Fruit fly (Drosophila melanogaster) whole organism, embryonic: ENCODE results near the gene Tmc.

ENCODE experiments used
- Asciz ChIP-seq: fragments of 200-800 bp; sonication (Bioruptor generic); optimal IDR thresholded peaks from 2 replicates; lab custom pipeline; 2017; ENCODE audit warnings: missing biosample characterization, mild to moderate bottlenecking, missing genetic modification characterization, missing genetic modification reagents
- B-H1 ChIP-seq: fragments of 200-800 bp; sonication (Bioruptor generic); IDR thresholded peaks from 3 replicates; pipeline ENCODE4 v1.3.6; 2022; ENCODE audit warnings: missing biosample characterization, missing genetic modification characterization
- CG1024 ChIP-seq: fragments of 200-800 bp; sonication (Bioruptor generic); IDR thresholded peaks from 2 replicates; pipeline ENCODE4 v1.3.6; 2022; ENCODE audit warnings: missing biosample characterization, missing genetic modification characterization
- CG10565 ChIP-seq: fragments of 200-800 bp; sonication (Bioruptor generic); optimal IDR thresholded peaks from 3 replicates; lab custom pipeline; 2016; ENCODE audit warnings: missing biosample characterization, mild to moderate bottlenecking, missing genetic modification characterization
- CG13775 ChIP-seq: fragments of 200-800 bp; sonication (Bioruptor generic); optimal IDR thresholded peaks from 3 replicates; lab custom pipeline; 2017; ENCODE audit warnings: missing biosample characterization, mild to moderate bottlenecking, missing genetic modification characterization
- CG13894 ChIP-seq: fragments of 200-800 bp; sonication (Bioruptor generic); optimal IDR thresholded peaks from 3 replicates; lab custom pipeline; 2018; ENCODE audit warnings: missing biosample characterization, mild to moderate bottlenecking, missing genetic modification characterization, moderate library complexity
- CG15011 ChIP-seq: fragments of 200-800 bp; sonication (Bioruptor generic); optimal IDR thresholded peaks from 3 replicates; lab custom pipeline; 2018; ENCODE audit warnings: missing biosample characterization, mild to moderate bottlenecking, missing genetic modification characterization
- CG15601 ChIP-seq: fragments of 200-800 bp; sonication (Bioruptor generic); optimal IDR thresholded peaks from 3 replicates; lab custom pipeline; 2019; ENCODE audit warnings: missing biosample characterization, mild to moderate bottlenecking, missing genetic modification characterization, moderate library complexity
- CG17186 ChIP-seq: fragments of 200-800 bp; sonication (Bioruptor generic); optimal IDR thresholded peaks from 3 replicates; lab custom pipeline; 2017; ENCODE audit warnings: missing biosample characterization, missing genetic modification reagents, missing genetic modification characterization
- CG17361 ChIP-seq: fragments of 200-800 bp; sonication (Bioruptor generic); IDR thresholded peaks from 3 replicates; pipeline ENCODE4 v1.3.6; 2022; ENCODE audit warnings: missing biosample characterization, missing genetic modification characterization
- CG17385 ChIP-seq: fragments of 200-800 bp; sonication (Bioruptor generic); optimal IDR thresholded peaks from 3 replicates; lab custom pipeline; 2018; ENCODE audit warnings: missing biosample characterization, mild to moderate bottlenecking, missing genetic modification characterization
- CG18599 ChIP-seq: fragments of 200-800 bp; sonication (Bioruptor generic); optimal IDR thresholded peaks from 3 replicates; lab custom pipeline; 2017; ENCODE audit warnings: missing biosample characterization, missing genetic modification characterization, mild to moderate bottlenecking, moderate library complexity, missing genetic modification reagents
- CG2678 ChIP-seq: fragments of 200-800 bp; sonication (Bioruptor generic); optimal IDR thresholded peaks from 3 replicates; lab custom pipeline; 2019; ENCODE audit warnings: missing biosample characterization, mild to moderate bottlenecking, missing genetic modification characterization, moderate library complexity
- CG30020 ChIP-seq: fragments of 200-800 bp; optimal IDR thresholded peaks from 2 replicates; lab custom pipeline; 2019; ENCODE audit warnings: missing biosample characterization, mild to moderate bottlenecking, missing genetic modification characterization, moderate library complexity
- CG3281 ChIP-seq: fragments of 200-800 bp; sonication (Bioruptor generic); optimal IDR thresholded peaks from 3 replicates; lab custom pipeline; 2017; ENCODE audit warnings: missing biosample characterization, mild to moderate bottlenecking, missing genetic modification characterization
- CG33213 ChIP-seq: fragments of 200-800 bp; sonication (Bioruptor generic); optimal IDR thresholded peaks from 3 replicates; lab custom pipeline; 2016; ENCODE audit warnings: missing biosample characterization, missing genetic modification characterization
- CG33557 ChIP-seq: fragments of 200-800 bp; sonication (Bioruptor generic); optimal IDR thresholded peaks from 2 replicates; lab custom pipeline; 2019; ENCODE audit warnings: missing biosample characterization, mild to moderate bottlenecking, missing genetic modification characterization, moderate library complexity
- CG34422 ChIP-seq: fragments of 200-800 bp; sonication (Bioruptor generic); IDR thresholded peaks from 3 replicates; pipeline ENCODE4 v1.3.6; 2022; ENCODE audit warnings: missing biosample characterization, missing genetic modification characterization
- CG4282 ChIP-seq: fragments of 200-800 bp; sonication (Bioruptor generic); optimal IDR thresholded peaks from 2 replicates; lab custom pipeline; 2016; ENCODE audit warnings: missing biosample characterization, missing genetic modification characterization
- CG43689 ChIP-seq: fragments of 200-800 bp; sonication (Bioruptor generic); IDR thresholded peaks from 2 replicates; pipeline ENCODE4 v1.3.6; 2022; ENCODE audit warnings: missing biosample characterization, missing genetic modification characterization
- CG4424 ChIP-seq: fragments of 200-800 bp; sonication (Bioruptor generic); optimal IDR thresholded peaks from 3 replicates; lab custom pipeline; 2016; ENCODE audit warnings: missing biosample characterization, missing genetic modification characterization
- CG4707 ChIP-seq: fragments of 200-800 bp; sonication (Bioruptor generic); optimal IDR thresholded peaks from 2 replicates; lab custom pipeline; 2018; ENCODE audit warnings: missing biosample characterization, mild to moderate bottlenecking, missing genetic modification characterization, moderate library complexity
- CG6813 ChIP-seq: fragments of 200-800 bp; sonication (Bioruptor generic); optimal IDR thresholded peaks from 2 replicates; lab custom pipeline; 2017; ENCODE audit warnings: missing biosample characterization, missing genetic modification characterization, mild to moderate bottlenecking, moderate library complexity, missing genetic modification reagents
- CG7839 ChIP-seq: fragments of 200-800 bp; sonication (Bioruptor generic); optimal IDR thresholded peaks from 3 replicates; lab custom pipeline; 2018; ENCODE audit warnings: missing biosample characterization, mild to moderate bottlenecking, missing genetic modification characterization, moderate library complexity
- CG9797 ChIP-seq: fragments of 200-800 bp; sonication (Bioruptor generic); optimal IDR thresholded peaks from 3 replicates; lab custom pipeline; 2018; ENCODE audit warnings: missing biosample characterization, mild to moderate bottlenecking, missing genetic modification characterization
- CG9932 ChIP-seq: fragments of 200-800 bp; sonication (Bioruptor generic); IDR thresholded peaks from 2 replicates; pipeline ENCODE4 v1.3.6; 2022; ENCODE audit warnings: missing biosample characterization, missing genetic modification characterization
- D19B ChIP-seq: fragments of 200-800 bp; sonication (Bioruptor generic); optimal IDR thresholded peaks from 2 replicates; lab custom pipeline; 2017; ENCODE audit warnings: missing biosample characterization, mild to moderate bottlenecking, missing genetic modification characterization
- Fer2 ChIP-seq: fragments of 200-800 bp; sonication (Bioruptor generic); optimal IDR thresholded peaks from 2 replicates; lab custom pipeline; 2018; ENCODE audit warnings: missing biosample characterization, mild to moderate bottlenecking, missing genetic modification characterization, moderate library complexity
- Nf-YA ChIP-seq: fragments of 200-800 bp; sonication (Bioruptor generic); IDR thresholded peaks from 2 replicates; pipeline ENCODE4 v1.3.6; 2022; ENCODE audit warnings: missing biosample characterization, missing genetic modification characterization
- Pdp1 ChIP-seq, 2 experiments: fragments of 200-800 bp; sonication (Bioruptor generic); optimal IDR thresholded peaks; 3 replicates each; lab custom pipeline; 2016; ENCODE audit warnings: missing biosample characterization in 2 of 2, missing genetic modification characterization in 2 of 2, mild to moderate bottlenecking in 1 of 2, moderate library complexity in 1 of 2
- Sin3A ChIP-seq: fragments of >200 bp; optimal IDR thresholded peaks from 2 replicates; lab custom pipeline; 2018
- Sry-β ChIP-seq: fragments of 200-800 bp; sonication (Bioruptor generic); optimal IDR thresholded peaks from 2 replicates; lab custom pipeline; 2018; ENCODE audit warnings: missing biosample characterization, mild to moderate bottlenecking, missing genetic modification characterization, moderate library complexity
- TFAM ChIP-seq: fragments of 200-800 bp; sonication (Bioruptor generic); optimal IDR thresholded peaks from 2 replicates; lab custom pipeline; 2017; ENCODE audit warnings: missing biosample characterization, missing genetic modification characterization, inconsistent platforms
- Tbp ChIP-seq: fragments of >200 bp; optimal IDR thresholded peaks from 2 replicates; lab custom pipeline; 2018; ENCODE audit warnings: missing biosample characterization, missing genetic modification characterization
- Usf ChIP-seq: fragments of 200-800 bp; sonication (Bioruptor generic); optimal IDR thresholded peaks from 2 replicates; lab custom pipeline; 2017; ENCODE audit warnings: missing genotype, missing biosample characterization, missing genetic modification characterization
- ato ChIP-seq: fragments of 200-800 bp; sonication (Bioruptor generic); IDR thresholded peaks from 2 replicates; pipeline ENCODE4 v1.3.6; 2022; ENCODE audit warnings: missing biosample characterization, missing genetic modification characterization; ENCODE audit not compliant: partially characterized antibody
- chinmo ChIP-seq: fragments of 200-800 bp; sonication (Bioruptor generic); IDR thresholded peaks from 4 replicates; pipeline ENCODE4 v1.3.6; 2022; ENCODE audit warnings: missing biosample characterization, missing genetic modification characterization; ENCODE audit not compliant: partially characterized antibody
- dati ChIP-seq: fragments of 200-800 bp; sonication (Bioruptor generic); IDR thresholded peaks from 2 replicates; pipeline ENCODE4 v1.3.6; 2022; ENCODE audit warnings: missing biosample characterization, missing genetic modification characterization
- fd3F ChIP-seq: fragments of 200-800 bp; sonication (Bioruptor generic); optimal IDR thresholded peaks from 2 replicates; lab custom pipeline; 2018; ENCODE audit warnings: missing biosample characterization, mild to moderate bottlenecking, missing genetic modification characterization, moderate library complexity
- fru ChIP-seq: fragments of >200 bp; optimal IDR thresholded peaks from 2 replicates; lab custom pipeline; 2017
- grau ChIP-seq: fragments of 200-800 bp; optimal IDR thresholded peaks from 3 replicates; lab custom pipeline; 2019; ENCODE audit warnings: missing biosample characterization, mild to moderate bottlenecking, missing genetic modification characterization, moderate library complexity
- hbn ChIP-seq: fragments of 200-800 bp; sonication (Bioruptor generic); IDR thresholded peaks from 2 replicates; pipeline ENCODE4 v1.3.6; 2022; ENCODE audit warnings: missing biosample characterization, missing genetic modification characterization; ENCODE audit not compliant: partially characterized antibody
- kni ChIP-seq: fragments of 200-800 bp; sonication (Bioruptor generic); optimal IDR thresholded peaks from 3 replicates; lab custom pipeline; 2017; ENCODE audit warnings: mild to moderate bottlenecking, missing biosample characterization, missing genetic modification reagents, missing genetic modification characterization
- seq ChIP-seq: fragments of 200-800 bp; sonication (Bioruptor generic); IDR thresholded peaks from 2 replicates; pipeline ENCODE4 v1.3.6; 2022; ENCODE audit warnings: missing biosample characterization, missing genetic modification characterization
- sima ChIP-seq: fragments of 200-800 bp; sonication (Bioruptor generic); optimal IDR thresholded peaks from 2 replicates; lab custom pipeline; 2016; ENCODE audit warnings: missing biosample characterization, missing genetic modification characterization
- tgo ChIP-seq: fragments of 200-800 bp; sonication (Bioruptor generic); IDR thresholded peaks from 3 replicates; pipeline ENCODE4 v1.3.6; 2022; ENCODE audit warnings: missing biosample characterization, missing genetic modification characterization
- unc-4 ChIP-seq: fragments of 200-800 bp; sonication (Bioruptor generic); IDR thresholded peaks from 2 replicates; pipeline ENCODE4 v1.3.6; 2022; ENCODE audit warnings: missing biosample characterization, missing genetic modification characterization; ENCODE audit not compliant: partially characterized antibody
- vnd ChIP-seq: fragments of 200-800 bp; sonication (Bioruptor generic); IDR thresholded peaks from 3 replicates; pipeline ENCODE4 v1.3.6; 2022; ENCODE audit warnings: missing biosample characterization, missing genetic modification characterization; ENCODE audit not compliant: partially characterized antibody
- zfh2 ChIP-seq: fragments of 200-800 bp; sonication (Bioruptor generic); optimal IDR thresholded peaks from 2 replicates; lab custom pipeline; 2016; ENCODE audit warnings: missing biosample characterization, missing genetic modification characterization

The Tmc gene

dm6 chr3L:9614589-9615442, 17.3 kb downstream of the Tmc start, which contains the start of gene LanB2 (continued):
- TF ChIP-seq ato (GFP tag; lab: Robert Waterston, UW), result no peak
- no peak for TF ChIP-seq seq (GFP tag; lab: Robert Waterston, UW)
- no peak for TF ChIP-seq CG34422
- TF ChIP-seq CG13894 (tag; lab: Kevin White, UChicago), result no peak
- TF ChIP-seq grau (tag; lab: Kevin White, UChicago), result no peak
- peak; percentile 54 for TF ChIP-seq CG18599 (GFP tag; lab: Kevin White, UChicago)
- no peak for TF ChIP-seq CG33557 (GFP tag; lab: Kevin White, UChicago)
- no peak for TF ChIP-seq Fer2 (tag; lab: Kevin White, UChicago)
- TF ChIP-seq Tbp (GFP tag; lab: Kevin White, UChicago), result no peak
- TF ChIP-seq CG10565 (GFP tag; lab: Kevin White, UChicago), result no peak
- no peak for TF ChIP-seq CG17186 (GFP tag; lab: Kevin White, UChicago)
- no peak for TF ChIP-seq CG13775 (GFP tag; lab: Kevin White, UChicago)
- no peak for TF ChIP-seq TFAM (GFP tag; lab: Kevin White, UChicago)
- no peak for TF ChIP-seq CG9932 (GFP tag; lab: Robert Waterston, UW)
- TF ChIP-seq Usf, result no peak
- no peak for TF ChIP-seq Asciz
- TF ChIP-seq Sry-β (GFP tag; lab: Kevin White, UChicago), result no peak
- TF ChIP-seq Nf-YA, result 0 out of 2 replicates have a peak, but pooled peaks have one; percentile 14
- no peak for TF ChIP-seq CG4282 (GFP tag; lab: Kevin White, UChicago)
- no peak for TF ChIP-seq zfh2 (GFP tag; lab: Kevin White, UChicago)
- TF ChIP-seq CG17361 (GFP tag; lab: Robert Waterston, UW), result no peak; the same call in 2 of the 3 replicates
- TF ChIP-seq D19B, result no peak
- TF ChIP-seq kni (GFP tag; lab: Kevin White, UChicago), result peak; percentile 80
- no peak for TF ChIP-seq CG15011 (GFP tag; lab: Kevin White, UChicago)
- no peak for TF ChIP-seq CG9797 (GFP tag; lab: Kevin White, UChicago)
- TF ChIP-seq CG6813 (GFP tag; lab: Kevin White, UChicago), result peak; percentile 43
- TF ChIP-seq B-H1 (GFP tag; lab: Robert Waterston, UW), result no peak
- TF ChIP-seq Sin3A, result no peak
- no peak for TF ChIP-seq CG7839 (tag; lab: Kevin White, UChicago)
- no peak for TF ChIP-seq CG4707 (GFP tag; lab: Kevin White, UChicago)
- TF ChIP-seq CG3281 (GFP tag; lab: Kevin White, UChicago), result peak; percentile 41
- TF ChIP-seq CG17385, result no peak
- TF ChIP-seq chinmo, result peak; percentile 63; the same call in 1 of the 4 replicates
- peak; percentile 15 for TF ChIP-seq CG2678 (tag; lab: Kevin White, UChicago)
- TF ChIP-seq tgo, result no peak
- TF ChIP-seq CG30020 (tag; lab: Kevin White, UChicago), result no peak
- TF ChIP-seq dati (GFP tag; lab: Robert Waterston, UW), result no peak
- no peak for TF ChIP-seq vnd (GFP tag; lab: Robert Waterston, UW)
- no peak for TF ChIP-seq CG33213 (GFP tag; lab: Kevin White, UChicago)
- TF ChIP-seq Pdp1 (GFP tag; optimal IDR thresholded peaks at IDR 0.05; lab: Kevin White, UChicago), result no peak
- no peak; the same call in 1 of the 2 replicates for TF ChIP-seq hbn (GFP tag; lab: Robert Waterston, UW)
- no peak for TF ChIP-seq unc-4
- TF ChIP-seq CG1024 (GFP tag; lab: Robert Waterston, UW), result no peak
- TF ChIP-seq fru, result no peak
- no peak for TF ChIP-seq sima
- no peak for TF ChIP-seq CG15601 (tag; lab: Kevin White, UChicago)
- TF ChIP-seq fd3F (GFP tag; lab: Kevin White, UChicago), result no peak
- no peak for TF ChIP-seq CG4424 (GFP tag; lab: Kevin White, UChicago)
- TF ChIP-seq CG43689, result no peak
